Worm (Caenorhabditis elegans) whole organism, L3 larva: Measurements from ENCODE around the gene C03B1.1.

Experiments
- aly-2 ChIP-seq: fragments of 150-350 bp; optimal IDR thresholded peaks from 2 replicates; lab custom pipeline; 2014; ENCODE audit warnings: missing biosample characterization, missing genetic modification characterization
- ama-1 ChIP-seq: fragments of 150-350 bp; optimal IDR thresholded peaks from 2 replicates; lab custom pipeline; 2018
- elt-2 ChIP-seq: sonication (generic microtip); optimal IDR thresholded peaks from 2 replicates; lab custom pipeline; 2016; ENCODE audit warnings: missing genetic modification reagents, mild to moderate bottlenecking, missing genetic modification characterization, missing compliant biosample characterization
- elt-3 ChIP-seq, 3 experiments: fragments of 150-350 bp in 1 of 3; sonication (generic microtip) in 2 of 3; optimal IDR thresholded peaks; 2 replicates in 2 of 3; 4 replicates in 1 of 3; lab custom pipeline; 2014 to 2017; ENCODE audit warnings: missing biosample characterization in 3 of 3, missing genetic modification characterization in 3 of 3
- lin-39 ChIP-seq: fragments of 150-350 bp; optimal IDR thresholded peaks from 2 replicates; lab custom pipeline; 2018; ENCODE audit warnings: missing biosample characterization, missing genetic modification reagents, missing genetic modification characterization
- nhr-28 ChIP-seq: fragments of 150-350 bp; optimal IDR thresholded peaks from 2 replicates; lab custom pipeline; 2014; ENCODE audit warnings: missing biosample characterization, missing genetic modification characterization
- snpc-4 ChIP-seq: fragments of 150-350 bp; optimal IDR thresholded peaks from 2 replicates; lab custom pipeline; 2014; ENCODE audit warnings: missing biosample characterization, missing genetic modification characterization
- tbx-2 ChIP-seq: sonication (generic microtip); optimal IDR thresholded peaks from 2 replicates; lab custom pipeline; 2016; ENCODE audit warnings: mild to moderate bottlenecking, missing genetic modification characterization, missing compliant biosample characterization
- unc-62 ChIP-seq: fragments of 150-350 bp; sonication (generic microtip); optimal IDR thresholded peaks from 4 replicates; lab custom pipeline; 2014; ENCODE audit warnings: missing biosample characterization, missing genetic modification reagents, missing genetic modification characterization

DNA sequence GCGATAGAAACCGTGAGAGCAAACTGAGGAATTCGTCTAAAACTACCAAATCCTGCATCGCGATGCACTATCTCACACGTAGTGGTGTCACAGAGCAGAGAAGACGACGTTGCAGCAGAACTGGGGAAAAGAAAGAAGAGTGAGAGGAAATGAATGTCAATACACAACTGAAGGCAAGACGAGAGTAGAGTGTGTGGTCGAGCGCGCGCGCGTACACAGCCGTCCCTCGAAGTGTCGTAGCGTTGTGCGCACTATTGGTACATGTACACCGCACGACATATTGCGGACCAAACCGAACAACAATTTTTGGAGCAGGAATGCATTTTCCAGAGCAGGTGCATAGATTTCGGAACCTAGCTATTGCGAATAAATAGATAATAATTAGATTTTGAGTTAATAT, 3.8 kb downstream of the C03B1.1 start:
- no peak for TF ChIP-seq ama-1
- TF ChIP-seq nhr-28 (tag; lab: Kevin White, UChicago) = no peak
- no peak for TF ChIP-seq aly-2 (tag; lab: Kevin White, UChicago)
- no peak for TF ChIP-seq elt-2 (tag; lab: Kevin White, UChicago)
- peak; percentile 86 for TF ChIP-seq lin-39
- TF ChIP-seq unc-62 = no peak
- TF ChIP-seq snpc-4 (tag; lab: Kevin White, UChicago) = peak; percentile 34
- TF ChIP-seq tbx-2 (tag; lab: Kevin White, UChicago) = peak; percentile 22
- TF ChIP-seq elt-3 (tag; optimal IDR thresholded peaks at IDR 0.05; lab: Kevin White, UChicago) = no peak
